In genomic region chrX:13334434-13335146, dm6 we compare ENCODE assay signal across 1 fruit fly cellular context.
A peak's percentile ranks its signal among the peaks of the same experiment; 100 is the strongest.
TF ChIP-seq lines count a peak whose summit lies in the region.

No protein-coding gene starts in this region.

TF ChIP-seq in whole organism, embryonic, 481 proteins besides CTCF, POLR2A, EP300 and RAD21 (continued from another document and continues in another):
- TF ChIP-seq az2 (GFP tag; optimal IDR thresholded peaks at IDR 0.05; lab: Kevin White, UChicago), result no peak
- TF ChIP-seq pnt (GFP tag; optimal IDR thresholded peaks at IDR 0.05; lab: Kevin White, UChicago), result no peak
- TF ChIP-seq CG2889 (GFP tag; IDR thresholded peaks at IDR 0.05; lab: Robert Waterston, UW), result no peak
- peak in 1 of 2 experiments; percentile 4 for TF ChIP-seq insv (GFP tag; optimal IDR thresholded peaks at IDR 0.05; lab: Kevin White, UChicago)
- TF ChIP-seq CG17361 (GFP tag; IDR thresholded peaks at IDR 0.05; lab: Robert Waterston, UW), result no peak
- TF ChIP-seq D19A (tag; optimal IDR thresholded peaks at IDR 0.05; lab: Kevin White, UChicago), result no peak
- peak; percentile 15 for TF ChIP-seq CG2202 (tag; optimal IDR thresholded peaks at IDR 0.05; lab: Kevin White, UChicago)
- TF ChIP-seq CG15514 (GFP tag; optimal IDR thresholded peaks at IDR 0.05; lab: Kevin White, UChicago), result peak; percentile 56
- TF ChIP-seq CG6654 (GFP tag; optimal IDR thresholded peaks at IDR 0.05; lab: Kevin White, UChicago), result no peak
- TF ChIP-seq vvl (GFP tag; IDR thresholded peaks at IDR 0.05; lab: Robert Waterston, UW), result 0 out of 2 replicates have a peak, but pooled peaks have one; percentile 9
- TF ChIP-seq crol (GFP tag; IDR thresholded peaks at IDR 0.05; lab: Robert Waterston, UW), result no peak
- no peak for TF ChIP-seq kni (GFP tag; optimal IDR thresholded peaks at IDR 0.05; lab: Kevin White, UChicago)
- peak; percentile 54 for TF ChIP-seq CG3847 (GFP tag; IDR thresholded peaks at IDR 0.05; lab: Robert Waterston, UW)
- TF ChIP-seq CG31388 (GFP tag; optimal IDR thresholded peaks at IDR 0.05; lab: Kevin White, UChicago), result no peak
- TF ChIP-seq CG7271 (tag; optimal IDR thresholded peaks at IDR 0.05; lab: Kevin White, UChicago), result no peak
- peak; percentile 52 for TF ChIP-seq CG11398 (GFP tag; optimal IDR thresholded peaks at IDR 0.05; lab: Kevin White, UChicago)
- TF ChIP-seq Nf-YC (tag; optimal IDR thresholded peaks at IDR 0.05; lab: Kevin White, UChicago), result no peak
- no peak for TF ChIP-seq slp2 (GFP tag; optimal IDR thresholded peaks at IDR 0.05; lab: Kevin White, UChicago)
- no peak for TF ChIP-seq CG16815 (GFP tag; optimal IDR thresholded peaks at IDR 0.05; lab: Kevin White, UChicago)
- TF ChIP-seq CG14441 (GFP tag; IDR thresholded peaks at IDR 0.05; lab: Robert Waterston, UW), result no peak
- TF ChIP-seq Dbx (GFP tag; IDR thresholded peaks at IDR 0.05; lab: Robert Waterston, UW), result 0 out of 3 replicates have a peak, but pooled peaks have one; percentile 45
- no peak for TF ChIP-seq salm (tag; optimal IDR thresholded peaks at IDR 0.05; lab: Kevin White, UChicago)
- TF ChIP-seq Elba2 (GFP tag; optimal IDR thresholded peaks at IDR 0.05; lab: Kevin White, UChicago), result no peak
- TF ChIP-seq CG9797 (GFP tag; optimal IDR thresholded peaks at IDR 0.05; lab: Kevin White, UChicago), result no peak
- TF ChIP-seq ash1 (GFP tag; optimal IDR thresholded peaks at IDR 0.05; lab: Kevin White, UChicago), result no peak
- no peak for TF ChIP-seq Gug (GFP tag; IDR thresholded peaks at IDR 0.05; lab: Robert Waterston, UW)
- peak; percentile 5 for TF ChIP-seq MTF-1 (GFP tag; optimal IDR thresholded peaks at IDR 0.05; lab: Kevin White, UChicago; ENCODE audit: borderline replicate concordance)
- peak; percentile 54 for TF ChIP-seq shn (GFP tag; optimal IDR thresholded peaks at IDR 0.05; lab: Kevin White, UChicago)
- TF ChIP-seq Meics (GFP tag; optimal IDR thresholded peaks at IDR 0.05; lab: Kevin White, UChicago), result no peak
- TF ChIP-seq HmgD (GFP tag; optimal IDR thresholded peaks at IDR 0.05; lab: Kevin White, UChicago), result peak; percentile 33
- no peak for TF ChIP-seq Stat92E (GFP tag; optimal IDR thresholded peaks at IDR 0.05; lab: Kevin White, UChicago)
- no peak for TF ChIP-seq cas (GFP tag; IDR thresholded peaks at IDR 0.05; lab: Robert Waterston, UW)
- no peak for TF ChIP-seq nerfin-1 (tag; optimal IDR thresholded peaks at IDR 0.05; lab: Kevin White, UChicago)
- TF ChIP-seq CG8359 (GFP tag; optimal IDR thresholded peaks at IDR 0.05; lab: Kevin White, UChicago; ENCODE audit: borderline replicate concordance), result no peak
- TF ChIP-seq br (optimal IDR thresholded peaks at IDR 0.05; lab: Kevin White, UChicago), result no peak
- no peak for TF ChIP-seq dmrt99B (tag; optimal IDR thresholded peaks at IDR 0.05; lab: Kevin White, UChicago)
- TF ChIP-seq CG4404 (GFP tag; IDR thresholded peaks at IDR 0.05; lab: Robert Waterston, UW), result no peak
- TF ChIP-seq CG17829 (tag; optimal IDR thresholded peaks at IDR 0.05; lab: Kevin White, UChicago), result peak; percentile 15
- no peak for TF ChIP-seq D (optimal IDR thresholded peaks at IDR 0.05; lab: Kevin White, UChicago)
- TF ChIP-seq D (GFP tag; optimal IDR thresholded peaks at IDR 0.05; lab: Kevin White, UChicago), result no peak
- peak; percentile 9; the same call in 1 of the 2 replicates for TF ChIP-seq NFAT (GFP tag; IDR thresholded peaks at IDR 0.05; lab: Robert Waterston, UW)
- peak; percentile 20 for TF ChIP-seq bcd (GFP tag; optimal IDR thresholded peaks at IDR 0.05; lab: Kevin White, UChicago)
- no peak for TF ChIP-seq unpg (GFP tag; optimal IDR thresholded peaks at IDR 0.05; lab: Kevin White, UChicago)
- TF ChIP-seq fd102C (GFP tag; optimal IDR thresholded peaks at IDR 0.05; lab: Kevin White, UChicago), result no peak
- TF ChIP-seq prd (optimal IDR thresholded peaks at IDR 0.05; lab: Kevin White, UChicago), result no peak
- no peak for TF ChIP-seq prd (GFP tag; IDR thresholded peaks at IDR 0.05; lab: Robert Waterston, UW)
- no peak for TF ChIP-seq CG17568 (GFP tag; optimal IDR thresholded peaks at IDR 0.05; lab: Kevin White, UChicago)
- TF ChIP-seq tna (GFP tag; IDR thresholded peaks at IDR 0.05; lab: Robert Waterston, UW; ENCODE audit: partially characterized antibody), result no peak; the same call in 1 of the 2 replicates
- TF ChIP-seq CG17186 (GFP tag; optimal IDR thresholded peaks at IDR 0.05; lab: Kevin White, UChicago), result no peak
- no peak for TF ChIP-seq CG16779 (GFP tag; IDR thresholded peaks at IDR 0.05; lab: Robert Waterston, UW)
- no peak for TF ChIP-seq CG10565 (GFP tag; optimal IDR thresholded peaks at IDR 0.05; lab: Kevin White, UChicago)
- no peak for TF ChIP-seq CG15479 (GFP tag; optimal IDR thresholded peaks at IDR 0.05; lab: Kevin White, UChicago)
- TF ChIP-seq pfk (GFP tag; optimal IDR thresholded peaks at IDR 0.05; lab: Kevin White, UChicago), result no peak
- no peak for TF ChIP-seq dan (GFP tag; IDR thresholded peaks at IDR 0.05; lab: Robert Waterston, UW)
- no peak for TF ChIP-seq YL-1 (GFP tag; optimal IDR thresholded peaks at IDR 0.05; lab: Kevin White, UChicago)
- TF ChIP-seq wdn (GFP tag; IDR thresholded peaks at IDR 0.05; lab: Robert Waterston, UW), result no peak
- peak; percentile 0 for TF ChIP-seq ftz-f1 (GFP tag; optimal IDR thresholded peaks at IDR 0.05; lab: Kevin White, UChicago)
- no peak for TF ChIP-seq croc (GFP tag; conservative IDR thresholded peaks at IDR 0.05; lab: Robert Waterston, UW)
- TF ChIP-seq CG12104 (GFP tag; optimal IDR thresholded peaks at IDR 0.05; lab: Kevin White, UChicago), result no peak
- no peak for TF ChIP-seq Dref (GFP tag; IDR thresholded peaks at IDR 0.05; lab: Robert Waterston, UW)
- no peak for TF ChIP-seq zen2 (GFP tag; IDR thresholded peaks at IDR 0.05; lab: Robert Waterston, UW; ENCODE audit: partially characterized antibody)
- no peak for TF ChIP-seq CG10274 (GFP tag; optimal IDR thresholded peaks at IDR 0.05; lab: Kevin White, UChicago)
- peak; percentile 58 for TF ChIP-seq gro (GFP tag; optimal IDR thresholded peaks at IDR 0.05; lab: Kevin White, UChicago)
- no peak for TF ChIP-seq Dll (GFP tag; IDR thresholded peaks at IDR 0.05; lab: Robert Waterston, UW; ENCODE audit: partially characterized antibody)
- TF ChIP-seq CG11504 (tag; optimal IDR thresholded peaks at IDR 0.05; lab: Kevin White, UChicago), result no peak
- no peak for TF ChIP-seq z (GFP tag; IDR thresholded peaks at IDR 0.05; lab: Robert Waterston, UW)
- TF ChIP-seq Nf-YB (GFP tag; optimal IDR thresholded peaks at IDR 0.05; lab: Kevin White, UChicago), result no peak
- no peak for TF ChIP-seq pita (GFP tag; optimal IDR thresholded peaks at IDR 0.05; lab: Kevin White, UChicago)
- TF ChIP-seq tio (GFP tag; optimal IDR thresholded peaks at IDR 0.05; lab: Kevin White, UChicago), result no peak
- TF ChIP-seq row (GFP tag; IDR thresholded peaks at IDR 0.05; lab: Robert Waterston, UW), result no peak
- TF ChIP-seq mirr (GFP tag; optimal IDR thresholded peaks at IDR 0.05; lab: Kevin White, UChicago), result peak; percentile 83
- TF ChIP-seq CG2199 (GFP tag; IDR thresholded peaks at IDR 0.05; lab: Robert Waterston, UW), result no peak
- no peak for TF ChIP-seq CG9437 (GFP tag; optimal IDR thresholded peaks at IDR 0.05; lab: Kevin White, UChicago)
- peak; percentile 17 for TF ChIP-seq Dek (tag; optimal IDR thresholded peaks at IDR 0.05; lab: Kevin White, UChicago)
- peak; percentile 44 for TF ChIP-seq Side (GFP tag; optimal IDR thresholded peaks at IDR 0.05; lab: Kevin White, UChicago)
- TF ChIP-seq CG11723 (GFP tag; optimal IDR thresholded peaks at IDR 0.05; lab: Kevin White, UChicago), result no peak
- TF ChIP-seq CG11085 (GFP tag; IDR thresholded peaks at IDR 0.05; lab: Robert Waterston, UW), result no peak
- no peak for TF ChIP-seq fu2 (GFP tag; optimal IDR thresholded peaks at IDR 0.05; lab: Kevin White, UChicago)
- TF ChIP-seq HLH54F (GFP tag; optimal IDR thresholded peaks at IDR 0.05; lab: Kevin White, UChicago), result peak; percentile 54
- TF ChIP-seq bab2 (GFP tag; optimal IDR thresholded peaks at IDR 0.05; lab: Kevin White, UChicago), result peak; percentile 8
- no peak for TF ChIP-seq Dfd (GFP tag; optimal IDR thresholded peaks at IDR 0.05; lab: Kevin White, UChicago)
- no peak for TF ChIP-seq CG10147 (GFP tag; optimal IDR thresholded peaks at IDR 0.05; lab: Kevin White, UChicago)
- no peak for TF ChIP-seq CG4282 (GFP tag; optimal IDR thresholded peaks at IDR 0.05; lab: Kevin White, UChicago)
- TF ChIP-seq jigr1 (GFP tag; IDR thresholded peaks at IDR 0.05; lab: Robert Waterston, UW), result no peak
- TF ChIP-seq Lpt (GFP tag; optimal IDR thresholded peaks at IDR 0.05; lab: Kevin White, UChicago), result no peak
- no peak for TF ChIP-seq NC2α (GFP tag; optimal IDR thresholded peaks at IDR 0.05; lab: Kevin White, UChicago)
- peak; percentile 59 for TF ChIP-seq CG12769 (tag; optimal IDR thresholded peaks at IDR 0.05; lab: Kevin White, UChicago)
- no peak for TF ChIP-seq CG4617 (GFP tag; optimal IDR thresholded peaks at IDR 0.05; lab: Kevin White, UChicago; ENCODE audit: borderline replicate concordance)
- peak; percentile 38; the same call in 1 of the 2 replicates for TF ChIP-seq HLH3B (GFP tag; IDR thresholded peaks at IDR 0.05; lab: Robert Waterston, UW)
- TF ChIP-seq CG6813 (GFP tag; optimal IDR thresholded peaks at IDR 0.05; lab: Kevin White, UChicago), result peak; percentile 10
- peak; percentile 31 for TF ChIP-seq CG3163 (GFP tag; optimal IDR thresholded peaks at IDR 0.05; lab: Kevin White, UChicago)
- no peak for TF ChIP-seq HLHmδ (GFP tag; optimal IDR thresholded peaks at IDR 0.05; lab: Kevin White, UChicago)
- TF ChIP-seq CG1233 (GFP tag; optimal IDR thresholded peaks at IDR 0.05; lab: Kevin White, UChicago), result no peak
- TF ChIP-seq CG2129 (GFP tag; IDR thresholded peaks at IDR 0.05; lab: Robert Waterston, UW; ENCODE audit: partially characterized antibody), result no peak
- TF ChIP-seq sisA (GFP tag; IDR thresholded peaks at IDR 0.05; lab: Robert Waterston, UW), result no peak
- TF ChIP-seq BEAF-32 (GFP tag; optimal IDR thresholded peaks at IDR 0.05; lab: Kevin White, UChicago), result peak; percentile 29
- peak; percentile 40; the same call in 1 of the 3 replicates for TF ChIP-seq zfh1 (GFP tag; IDR thresholded peaks at IDR 0.05; lab: Robert Waterston, UW)
- no peak for TF ChIP-seq CG9876 (GFP tag; optimal IDR thresholded peaks at IDR 0.05; lab: Kevin White, UChicago)
- TF ChIP-seq jumu (GFP tag; optimal IDR thresholded peaks at IDR 0.05; lab: Kevin White, UChicago), result peak; percentile 59
- TF ChIP-seq CG13775 (GFP tag; optimal IDR thresholded peaks at IDR 0.05; lab: Kevin White, UChicago), result no peak
- TF ChIP-seq scrt (GFP tag; optimal IDR thresholded peaks at IDR 0.05; lab: Kevin White, UChicago), result no peak
- TF ChIP-seq Tbp (GFP tag; optimal IDR thresholded peaks at IDR 0.05; lab: Kevin White, UChicago), result no peak
- TF ChIP-seq h (optimal IDR thresholded peaks at IDR 0.05; lab: Kevin White, UChicago), result no peak
- no peak for TF ChIP-seq CG7987 (GFP tag; optimal IDR thresholded peaks at IDR 0.05; lab: Kevin White, UChicago)
- TF ChIP-seq Sry-δ (GFP tag; optimal IDR thresholded peaks at IDR 0.05; lab: Kevin White, UChicago), result peak; percentile 33
- TF ChIP-seq Ravus (GFP tag; IDR thresholded peaks at IDR 0.05; lab: Robert Waterston, UW), result no peak
- no peak for TF ChIP-seq hb (GFP tag; IDR thresholded peaks at IDR 0.05; lab: Robert Waterston, UW; ENCODE audit: partially characterized antibody)
- no peak for TF ChIP-seq CG14965 (GFP tag; optimal IDR thresholded peaks at IDR 0.05; lab: Kevin White, UChicago; ENCODE audit: borderline replicate concordance)
- no peak for TF ChIP-seq yki (optimal IDR thresholded peaks at IDR 0.05; lab: Kevin White, UChicago)
- peak; percentile 5 for TF ChIP-seq Mes4 (GFP tag; optimal IDR thresholded peaks at IDR 0.05; lab: Kevin White, UChicago)
- TF ChIP-seq CG9932 (GFP tag; IDR thresholded peaks at IDR 0.05; lab: Robert Waterston, UW), result peak; percentile 70
- TF ChIP-seq Oli (tag; optimal IDR thresholded peaks at IDR 0.05; lab: Kevin White, UChicago), result no peak
- no peak for TF ChIP-seq wor (GFP tag; IDR thresholded peaks at IDR 0.05; lab: Robert Waterston, UW)
- TF ChIP-seq p53 (GFP tag; optimal IDR thresholded peaks at IDR 0.05; lab: Kevin White, UChicago), result no peak
- no peak for TF ChIP-seq ato (GFP tag; IDR thresholded peaks at IDR 0.05; lab: Robert Waterston, UW; ENCODE audit: partially characterized antibody)
- peak; percentile 34 for TF ChIP-seq NC2β (GFP tag; optimal IDR thresholded peaks at IDR 0.05; lab: Kevin White, UChicago)
- TF ChIP-seq dimm (GFP tag; IDR thresholded peaks at IDR 0.05; lab: Robert Waterston, UW), result no peak
- TF ChIP-seq cwo (GFP tag; optimal IDR thresholded peaks at IDR 0.05; lab: Kevin White, UChicago), result no peak
- peak; percentile 25 for TF ChIP-seq CG10654 (GFP tag; optimal IDR thresholded peaks at IDR 0.05; lab: Kevin White, UChicago)
- TF ChIP-seq gem (tag; optimal IDR thresholded peaks at IDR 0.05; lab: Kevin White, UChicago), result no peak
- no peak for TF ChIP-seq CG8478 (optimal IDR thresholded peaks at IDR 0.05; lab: Kevin White, UChicago)
- TF ChIP-seq ATbp (GFP tag; optimal IDR thresholded peaks at IDR 0.05; lab: Kevin White, UChicago), result no peak
- TF ChIP-seq Hmr (GFP tag; optimal IDR thresholded peaks at IDR 0.05; lab: Kevin White, UChicago), result peak; percentile 51
- TF ChIP-seq CG12744 (GFP tag; optimal IDR thresholded peaks at IDR 0.05; lab: Kevin White, UChicago), result no peak
- no peak for TF ChIP-seq CG10462 (GFP tag; optimal IDR thresholded peaks at IDR 0.05; lab: Kevin White, UChicago)
- TF ChIP-seq Scr (GFP tag; IDR thresholded peaks at IDR 0.05; lab: Robert Waterston, UW; ENCODE audit: partially characterized antibody), result no peak
- no peak for TF ChIP-seq aop (GFP tag; IDR thresholded peaks at IDR 0.05; lab: Robert Waterston, UW)
- TF ChIP-seq CHES-1-like (GFP tag; optimal IDR thresholded peaks at IDR 0.05; lab: Kevin White, UChicago), result peak; percentile 42
- no peak for TF ChIP-seq so (GFP tag; IDR thresholded peaks at IDR 0.05; lab: Robert Waterston, UW)
- no peak for TF ChIP-seq gt (GFP tag; IDR thresholded peaks at IDR 0.05; lab: Robert Waterston, UW)
- TF ChIP-seq otp (GFP tag; IDR thresholded peaks at IDR 0.05; lab: Robert Waterston, UW), result no peak
- TF ChIP-seq pho (GFP tag; optimal IDR thresholded peaks at IDR 0.05; lab: Kevin White, UChicago), result peak; percentile 53
- TF ChIP-seq Optix (GFP tag; IDR thresholded peaks at IDR 0.05; lab: Robert Waterston, UW), result no peak
- TF ChIP-seq CG12219 (GFP tag; optimal IDR thresholded peaks at IDR 0.05; lab: Kevin White, UChicago), result no peak
- peak; percentile 46 for TF ChIP-seq zfh2 (GFP tag; optimal IDR thresholded peaks at IDR 0.05; lab: Kevin White, UChicago)
- no peak for TF ChIP-seq org-1 (GFP tag; optimal IDR thresholded peaks at IDR 0.05; lab: Kevin White, UChicago)
- TF ChIP-seq psq (GFP tag; optimal IDR thresholded peaks at IDR 0.05; lab: Kevin White, UChicago), result no peak
